Worm (Caenorhabditis elegans) whole organism, L4/young adult: ENCODE measurements around the gene ctsa-1.2.

ENCODE experiments used
- dao-5 ChIP-seq: sonication (generic microtip); optimal IDR thresholded peaks from 2 replicates; lab custom pipeline; 2016; ENCODE audit warnings: missing genotype, missing genetic modification characterization, moderate library complexity, missing compliant biosample characterization
- him-1 ChIP-seq: sonication (generic microtip); optimal IDR thresholded peaks from 2 replicates; lab custom pipeline; 2016; ENCODE audit warnings: missing genotype, missing genetic modification reagents, missing genetic modification characterization, missing compliant biosample characterization

DNA sequence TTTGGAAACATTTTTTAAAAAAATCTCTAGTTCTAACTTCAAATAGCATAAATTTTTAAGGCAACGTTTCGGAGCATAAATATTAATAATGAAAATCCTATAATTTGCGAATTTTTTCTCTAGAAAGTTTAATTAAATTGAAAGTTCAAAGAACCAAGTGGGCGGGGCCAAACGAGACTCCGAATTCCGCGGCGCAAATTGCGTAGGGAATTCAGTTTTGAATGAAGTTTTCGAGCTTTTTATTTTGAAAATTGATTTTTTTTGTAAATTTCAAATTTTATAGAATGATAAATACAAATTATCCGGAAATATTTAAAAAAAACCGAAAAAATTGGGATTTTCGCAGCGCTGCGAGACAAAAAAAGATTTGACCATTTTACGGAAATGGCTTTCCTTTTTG lies 18.3 kb upstream of the ctsa-1.2 start:
- TF ChIP-seq him-1 (tag; lab: Kevin White, UChicago) (no peak), dao-5 (no peak)
